Worm (Caenorhabditis elegans) whole organism, dauer: ENCODE data around the gene K01A2.10.
"Not testable (repeated sequence)": the region's sequence is repeated elsewhere in the genome, so short reads cannot be mapped to it uniquely, and the experiment has no call there.

Experiments
- unc-62 ChIP-seq: sonication (generic microtip); optimal IDR thresholded peaks from 2 replicates; lab custom pipeline; 2017; ENCODE audit warnings: missing biosample characterization, missing genetic modification reagents, missing genetic modification characterization

K01A2.10 gene

ce11 chrII:321183-321582 lies 1.7 kb downstream of the K01A2.10 start:
- no peak for TF ChIP-seq unc-62 (GFP tag; lab: Kevin White, UChicago)

ce11 chrII:320783-321182 lies 2.1 kb downstream of the K01A2.10 start:
- TF ChIP-seq unc-62 (GFP tag; lab: Kevin White, UChicago), result no peak

- no peak for TF ChIP-seq unc-62 (GFP tag; lab: Kevin White, UChicago)
These were observed 3.4 kb downstream of the K01A2.10 start, which contains the start of gene far-7 for ce11 chrII:319459-319858. Gene far-7, plus strand, starts transcription at chrII:319789.

- TF ChIP-seq unc-62 (GFP tag; lab: Kevin White, UChicago), result no peak
These were observed 9.4 kb downstream of the K01A2.10 start for ce11 chrII:313540-313939.

ce11 chrII:312110-312509 lies 10.8 kb downstream of the K01A2.10 start, which contains the start of gene mps-2:
Gene mps-2, minus strand, starts transcription at chrII:312210.
- TF ChIP-seq unc-62 (GFP tag; lab: Kevin White, UChicago), result not testable (repeated sequence)

ce11 chrII:307154-307553 lies 15.7 kb downstream of the K01A2.10 start, which contains the start of gene K01A2.4:
Gene K01A2.4, plus strand, starts transcription at chrII:307454.
- TF ChIP-seq unc-62 (GFP tag; lab: Kevin White, UChicago), result no peak

- no peak for TF ChIP-seq unc-62 (GFP tag; lab: Kevin White, UChicago)
These were observed 17.3 kb downstream of the K01A2.10 start, which contains the start of gene col-69 for ce11 chrII:305645-306044. Gene col-69, minus strand, starts transcription at chrII:305745.

ce11 chrII:303927-304711 lies 18.8 kb downstream of the K01A2.10 start:
- no peak for TF ChIP-seq unc-62 (GFP tag; lab: Kevin White, UChicago)

ce11 chrII:300977-301772 lies 21.7 kb downstream of the K01A2.10 start, which contains the start of gene K01A2.5:
Gene K01A2.5, plus strand, starts transcription at chrII:301273.
- no peak for TF ChIP-seq unc-62 (GFP tag; lab: Kevin White, UChicago)

ce11 chrII:299684-300083 lies 23.2 kb downstream of the K01A2.10 start, which contains the start of gene K01A2.6:
Gene K01A2.6, plus strand, starts transcription at chrII:299984.
- no peak for TF ChIP-seq unc-62 (GFP tag; lab: Kevin White, UChicago)

- TF ChIP-seq unc-62 (GFP tag; lab: Kevin White, UChicago), result no peak
These were observed 25.9 kb downstream of the K01A2.10 start, which contains the start of the genes clec-117 and B0432.1 for ce11 chrII:296911-297440. Gene clec-117, minus strand, starts transcription at chrII:297011. Gene B0432.1, plus strand, starts transcription at chrII:297390.

- TF ChIP-seq unc-62 (GFP tag; lab: Kevin White, UChicago), result no peak
These were observed 28.3 kb downstream of the K01A2.10 start, which contains the start of gene B0432.11 for ce11 chrII:294606-295005. Gene B0432.11, minus strand, starts transcription at chrII:294706.

- no peak for TF ChIP-seq unc-62 (GFP tag; lab: Kevin White, UChicago)
These were observed 32.6 kb downstream of the K01A2.10 start, which contains the start of gene djr-1.1 for ce11 chrII:290282-290681. Gene djr-1.1, plus strand, starts transcription at chrII:290582.

ce11 chrII:288705-289205 lies 34.1 kb downstream of the K01A2.10 start, which contains the start of gene mrpl-41:
Gene mrpl-41, plus strand, starts transcription at chrII:288939.
- no peak for TF ChIP-seq unc-62 (GFP tag; lab: Kevin White, UChicago)

ce11 chrII:286551-286724 lies 36.5 kb downstream of the K01A2.10 start, which contains the start of gene misc-1:
Gene misc-1, plus strand, starts transcription at chrII:286625.
- no peak for TF ChIP-seq unc-62 (GFP tag; lab: Kevin White, UChicago)
